Fruit fly (Drosophila melanogaster): ENCODE results near the gene CG31730.

Gene CG31730

dm6 chr2L:13272541-13272940 lies 13.0 kb upstream of the CG31730 start:
- no peak for TF ChIP-seq CG15601 (tag; optimal IDR thresholded peaks at IDR 0.05)
- TF ChIP-seq ken (GFP tag; IDR thresholded peaks at IDR 0.05), result no peak
- no peak for TF ChIP-seq CG8089 (GFP tag; optimal IDR thresholded peaks at IDR 0.05)
- peak in 1 of 2 experiments; percentile 18 for TF ChIP-seq Dfd (GFP tag; optimal IDR thresholded peaks at IDR 0.05)
- TF ChIP-seq Ets65A (GFP tag), result peak; percentile 0
- TF ChIP-seq MESR4 (GFP tag; optimal IDR thresholded peaks at IDR 0.05), result no peak

- no peak for TF ChIP-seq Kr (GFP tag; optimal IDR thresholded peaks at IDR 0.05)
- no peak for TF ChIP-seq CG2116 (GFP tag; optimal IDR thresholded peaks at IDR 0.05)
- no peak for TF ChIP-seq pita (GFP tag; optimal IDR thresholded peaks at IDR 0.05)
- TF ChIP-seq Dfd (GFP tag; optimal IDR thresholded peaks at IDR 0.05), result no peak
- TF ChIP-seq gcm2 (GFP tag; optimal IDR thresholded peaks at IDR 0.05), result no peak
- no peak for TF ChIP-seq Myb (GFP tag; optimal IDR thresholded peaks at IDR 0.05)
- TF ChIP-seq luna (GFP tag; optimal IDR thresholded peaks at IDR 0.05), result no peak
- TF ChIP-seq lola (GFP tag; optimal IDR thresholded peaks at IDR 0.05), result no peak
- TF ChIP-seq p53 (GFP tag; optimal IDR thresholded peaks at IDR 0.05), result no peak
- TF ChIP-seq CG18764 (GFP tag; optimal IDR thresholded peaks at IDR 0.05), result no peak
- no peak for TF ChIP-seq ATbp (GFP tag; optimal IDR thresholded peaks at IDR 0.05)
- TF ChIP-seq NC2β (GFP tag; optimal IDR thresholded peaks at IDR 0.05), result no peak
- no peak for TF ChIP-seq pros (GFP tag; optimal IDR thresholded peaks at IDR 0.05)
- TF ChIP-seq Mad (GFP tag; optimal IDR thresholded peaks at IDR 0.05), result no peak
- no peak for TF ChIP-seq ttk (GFP tag; IDR thresholded peaks at IDR 0.05)
- TF ChIP-seq fd64A (GFP tag; optimal IDR thresholded peaks at IDR 0.05), result no peak
- no peak for TF ChIP-seq CG16779 (GFP tag; IDR thresholded peaks at IDR 0.05)
- no peak for TF ChIP-seq CG18619 (GFP tag; optimal IDR thresholded peaks at IDR 0.05)
- no peak for TF ChIP-seq scrt (GFP tag; optimal IDR thresholded peaks at IDR 0.05)
- TF ChIP-seq Nf-YA (GFP tag; IDR thresholded peaks at IDR 0.05), result no peak
- 0 out of 3 replicates have a peak, but pooled peaks have one; percentile 15 for TF ChIP-seq CG2199 (GFP tag; IDR thresholded peaks at IDR 0.05)
- no peak for TF ChIP-seq cad (GFP tag; optimal IDR thresholded peaks at IDR 0.05)
- no peak for TF ChIP-seq twi (tag; optimal IDR thresholded peaks at IDR 0.05)
- TF ChIP-seq caup (GFP tag; optimal IDR thresholded peaks at IDR 0.05; ENCODE audit: severe bottlenecking), result no peak
- no peak for TF ChIP-seq CG32767 (GFP tag; IDR thresholded peaks at IDR 0.05)
- no peak for TF ChIP-seq Neu2 (GFP tag; optimal IDR thresholded peaks at IDR 0.05; ENCODE audit: borderline replicate concordance)
- no peak for TF ChIP-seq C15 (GFP tag; IDR thresholded peaks at IDR 0.05)
- TF ChIP-seq hb (GFP tag; IDR thresholded peaks at IDR 0.05; ENCODE audit: partially characterized antibody), result no peak
- TF ChIP-seq Lpt (GFP tag; optimal IDR thresholded peaks at IDR 0.05), result no peak
- TF ChIP-seq Stat92E (GFP tag; optimal IDR thresholded peaks at IDR 0.05), result no peak
- TF ChIP-seq dimm (GFP tag; IDR thresholded peaks at IDR 0.05), result no peak
- TF ChIP-seq zfh1 (GFP tag; IDR thresholded peaks at IDR 0.05), result no peak
- peak; percentile 3 for TF ChIP-seq CG11504 (tag; optimal IDR thresholded peaks at IDR 0.05)
- TF ChIP-seq Xrp1 (GFP tag; IDR thresholded peaks at IDR 0.05), result peak; percentile 31; the same call in 1 of the 2 replicates
- TF ChIP-seq CG6854 (GFP tag; optimal IDR thresholded peaks at IDR 0.05), result no peak
- TF ChIP-seq lmd (GFP tag; IDR thresholded peaks at IDR 0.05), result 0 out of 2 replicates have a peak, but pooled peaks have one; percentile 15
- TF ChIP-seq CG2875 (GFP tag; optimal IDR thresholded peaks at IDR 0.05), result no peak
- TF ChIP-seq Blimp-1 (GFP tag; optimal IDR thresholded peaks at IDR 0.05), result peak; percentile 5
- no peak for TF ChIP-seq CG6689 (GFP tag; IDR thresholded peaks at IDR 0.05)
- TF ChIP-seq abd-A (tag; optimal IDR thresholded peaks at IDR 0.05), result no peak
- TF ChIP-seq oc (tag; optimal IDR thresholded peaks at IDR 0.05), result no peak
- TF ChIP-seq Nf-YB (GFP tag; optimal IDR thresholded peaks at IDR 0.05), result no peak
- no peak for TF ChIP-seq CG15269 (tag; optimal IDR thresholded peaks at IDR 0.05)
- no peak for TF ChIP-seq corto (GFP tag; optimal IDR thresholded peaks at IDR 0.05)
Observed at dm6 chr2L:13268040-13268652, 8.6 kb upstream of the CG31730 start.

Measured in whole organism, embryonic.